Worm (Caenorhabditis elegans) whole organism, L4/young adult: ENCODE results near the gene cpg-7.

Source experiments
- W03F9.2 ChIP-seq: fragments of 150-350 bp; optimal IDR thresholded peaks from 2 replicates; lab custom pipeline; 2014; ENCODE audit warnings: missing biosample characterization, missing genetic modification characterization
- dao-5 ChIP-seq: sonication (generic microtip); optimal IDR thresholded peaks from 2 replicates; lab custom pipeline; 2016; ENCODE audit warnings: missing genotype, missing genetic modification characterization, moderate library complexity, missing compliant biosample characterization
- him-1 ChIP-seq: sonication (generic microtip); optimal IDR thresholded peaks from 2 replicates; lab custom pipeline; 2016; ENCODE audit warnings: missing genotype, missing genetic modification reagents, missing genetic modification characterization, missing compliant biosample characterization

- TF ChIP-seq him-1 (no peak), W03F9.2 (tag; lab: Kevin White, UChicago) (no peak), dao-5 (no peak)
These were observed at the start of gene cpg-7 for ce11 chrII:14109184-14109664.
